Fruit fly (Drosophila melanogaster): Measurements from ENCODE around the gene CG5254.

DNA sequence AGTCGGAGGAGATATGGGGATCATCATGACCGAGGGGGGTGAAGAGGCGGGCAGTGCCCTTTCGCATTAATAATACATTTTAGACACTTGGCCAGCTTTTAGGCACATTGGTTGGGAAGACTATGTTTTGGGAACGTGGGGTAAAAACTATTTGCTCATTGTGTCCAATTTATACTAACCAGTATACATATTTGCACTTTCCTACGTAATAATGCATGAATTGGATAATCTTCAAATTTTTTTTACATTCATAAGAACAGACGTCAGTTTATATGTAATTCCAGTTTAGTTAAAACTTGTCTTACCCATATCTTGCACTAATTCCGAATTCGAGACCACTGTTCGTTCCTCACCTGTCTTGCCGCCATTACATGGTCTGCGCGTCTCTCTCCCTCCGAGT is 29.2 kb downstream of the CG5254 start:
- TF ChIP-seq Sin3A (optimal IDR thresholded peaks at IDR 0.05) (no peak), Myc (optimal IDR thresholded peaks at IDR 0.05) (no peak)
